Worm (Caenorhabditis elegans): Measurements from ENCODE around the gene F08C6.5.

F08C6.5 gene

DNA sequence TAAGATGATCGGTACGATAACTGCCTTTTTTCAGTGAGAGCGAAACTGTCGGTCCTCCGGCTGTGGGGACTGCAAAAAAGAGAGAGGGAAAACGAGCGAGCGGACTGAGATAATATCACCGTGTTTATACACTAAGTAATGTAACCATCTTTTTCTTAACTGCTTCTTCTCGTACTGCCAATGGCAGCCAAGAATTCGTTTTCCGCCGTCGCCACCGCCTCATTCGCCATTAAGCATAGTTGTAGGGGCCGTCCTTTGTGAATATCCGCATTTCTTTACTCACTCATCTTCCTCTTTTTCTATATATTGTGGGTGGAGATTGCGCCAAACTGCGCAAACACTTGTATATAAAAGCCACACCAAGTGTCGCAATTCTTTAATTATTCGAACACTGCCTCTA is 12.7 kb upstream of the F08C6.5 start, which contains the start of gene col-174:
TSS of gene col-174 (plus strand) at position 301 of the 400 bp plus-strand sequence.
- no peak for TF ChIP-seq nhr-42 (GFP tag; IDR thresholded peaks at IDR 0.05)
- TF ChIP-seq nhr-77 (tag; optimal IDR thresholded peaks at IDR 0.05) = no peak
- TF ChIP-seq pqm-1 (tag; optimal IDR thresholded peaks at IDR 0.05) = no peak
- TF ChIP-seq ceh-28 (tag; optimal IDR thresholded peaks at IDR 0.05) = no peak
- no peak for TF ChIP-seq snpc-4 (tag; optimal IDR thresholded peaks at IDR 0.05)

ce11 chrX:7547696-7548095 is 11.5 kb upstream of the F08C6.5 start:
- TF ChIP-seq lim-7 (GFP tag; IDR thresholded peaks at IDR 0.05) = no peak
- 0 out of 4 replicates have a peak, but pooled peaks of 1 of the 2 experiments have one; percentile 22 for TF ChIP-seq madf-5 (GFP tag; IDR thresholded peaks at IDR 0.05)
- peak; percentile 89 for TF ChIP-seq set-16 (GFP tag; IDR thresholded peaks at IDR 0.05)

ce11 chrX:7548158-7548557 is 11.0 kb upstream of the F08C6.5 start, which contains the start of gene F46C8.1:
TSS of gene F46C8.1 (plus strand) at chrX:7548458.
- TF ChIP-seq aly-2 (tag; optimal IDR thresholded peaks at IDR 0.05) (no peak), nhr-111 (GFP tag; optimal IDR thresholded peaks at IDR 0.05) (no peak), cey-2 (tag; optimal IDR thresholded peaks at IDR 0.05; ENCODE audit: borderline replicate concordance, insufficient read depth) (no peak), ztf-7 (tag; optimal IDR thresholded peaks at IDR 0.05) (no peak), gei-8 (GFP tag; optimal IDR thresholded peaks at IDR 0.05) (no peak), set-16 (GFP tag; IDR thresholded peaks at IDR 0.05) (no peak), hmg-1.1 (GFP tag; IDR thresholded peaks at IDR 0.05) (no peak), pha-4 (GFP tag; IDR thresholded peaks at IDR 0.05) (no peak), pha-4 (tag; optimal IDR thresholded peaks at IDR 0.05) (no peak), lin-39 (tag; optimal IDR thresholded peaks at IDR 0.05) (no peak), ama-1 (optimal IDR thresholded peaks at IDR 0.05) (no peak), nhr-102 (tag; optimal IDR thresholded peaks at IDR 0.05) (no peak), nhr-48 (tag; optimal IDR thresholded peaks at IDR 0.05) (no peak), nhr-41 (GFP tag; IDR thresholded peaks at IDR 0.05) (no peak)

- TF ChIP-seq nhr-48 (tag; optimal IDR thresholded peaks at IDR 0.05) (no peak), mxl-3 (GFP tag; optimal IDR thresholded peaks at IDR 0.05) (peak; percentile 3)
These were observed 8.8 kb upstream of the F08C6.5 start for ce11 chrX:7550452-7550851.

DNA sequence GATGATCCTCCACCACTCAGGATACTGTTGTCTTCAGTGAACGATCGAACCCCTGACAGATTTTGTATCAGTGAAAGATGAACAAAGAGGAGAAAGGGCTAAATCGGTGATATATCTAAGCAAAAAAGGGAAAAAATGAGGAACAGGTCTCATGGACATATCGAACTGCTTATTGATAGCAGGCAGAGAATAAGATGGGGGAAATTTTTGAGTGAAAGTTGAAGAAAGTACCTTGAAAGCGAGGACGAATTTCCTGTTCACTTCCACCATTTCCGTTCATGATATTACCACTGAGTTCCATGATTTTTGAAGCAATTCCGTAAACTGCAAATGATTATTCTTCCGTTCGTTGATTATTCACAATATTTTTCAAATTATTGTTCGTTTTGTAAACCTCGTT is 5.9 kb upstream of the F08C6.5 start:
- TF ChIP-seq nhr-11 (tag; optimal IDR thresholded peaks at IDR 0.05) (no peak), Y5F2A.4 (GFP tag; optimal IDR thresholded peaks at IDR 0.05) (no peak), ces-1 (GFP tag; optimal IDR thresholded peaks at IDR 0.05) (no peak), nhr-111 (GFP tag; optimal IDR thresholded peaks at IDR 0.05) (no peak), snpc-4 (tag; optimal IDR thresholded peaks at IDR 0.05) (no peak), D1046.2 (GFP tag; IDR thresholded peaks at IDR 0.05) (no peak), nhr-41 (GFP tag; IDR thresholded peaks at IDR 0.05) (no peak), nhr-10 (tag; optimal IDR thresholded peaks at IDR 0.05) (no peak), R02D3.7 (tag; optimal IDR thresholded peaks at IDR 0.05) (no peak), dmd-9 (GFP tag; IDR thresholded peaks at IDR 0.05) (no peak), lir-3 (tag; optimal IDR thresholded peaks at IDR 0.05) (no peak), T20F7.1 (GFP tag; optimal IDR thresholded peaks at IDR 0.05) (no peak)

- no peak for TF ChIP-seq Y105C5A.15 (GFP tag; IDR thresholded peaks at IDR 0.05)
- TF ChIP-seq T26A8.4 (GFP tag; IDR thresholded peaks at IDR 0.05) = no peak
- peak; percentile 4 for TF ChIP-seq nhr-28 (tag; optimal IDR thresholded peaks at IDR 0.05)
These were observed 4.9 kb upstream of the F08C6.5 start, which contains the start of gene F46C8.8 for ce11 chrX:7554326-7554725. TSS of gene F46C8.8 (minus strand) at chrX:7554426.
